Fruit fly (Drosophila melanogaster): Measurements from ENCODE around the gene Alg14.

The Alg14 gene

dm6 chrX:15511399-15511798 lies 39.4 kb downstream of the Alg14 start (continued):
- no peak for TF ChIP-seq Dll (GFP tag; IDR thresholded peaks at IDR 0.05; ENCODE audit: partially characterized antibody)
- TF ChIP-seq gro (GFP tag; optimal IDR thresholded peaks at IDR 0.05) = no peak
- no peak for TF ChIP-seq Asciz (GFP tag; optimal IDR thresholded peaks at IDR 0.05)
- no peak for TF ChIP-seq MESR4 (GFP tag; optimal IDR thresholded peaks at IDR 0.05)
- no peak for TF ChIP-seq Side (GFP tag; optimal IDR thresholded peaks at IDR 0.05)
- TF ChIP-seq scrt (GFP tag; optimal IDR thresholded peaks at IDR 0.05) = no peak
- no peak for TF ChIP-seq lmd (GFP tag; IDR thresholded peaks at IDR 0.05)
- TF ChIP-seq stc (GFP tag; IDR thresholded peaks at IDR 0.05) = no peak
- no peak for TF ChIP-seq CG10366 (GFP tag; IDR thresholded peaks at IDR 0.05)
- TF ChIP-seq CG1792 (GFP tag; optimal IDR thresholded peaks at IDR 0.05) = no peak
- peak; percentile 10 for TF ChIP-seq CG12155 (GFP tag; optimal IDR thresholded peaks at IDR 0.05)
- TF ChIP-seq CG13775 (GFP tag; optimal IDR thresholded peaks at IDR 0.05) = no peak
- TF ChIP-seq jigr1 (GFP tag; IDR thresholded peaks at IDR 0.05) = no peak
- no peak for TF ChIP-seq lbe (GFP tag; optimal IDR thresholded peaks at IDR 0.05)
- TF ChIP-seq Antp (GFP tag; optimal IDR thresholded peaks at IDR 0.05) = no peak
- TF ChIP-seq pita (GFP tag; optimal IDR thresholded peaks at IDR 0.05) = no peak
- TF ChIP-seq Sox102F (GFP tag; optimal IDR thresholded peaks at IDR 0.05) = peak; percentile 36
- TF ChIP-seq D19A (tag; optimal IDR thresholded peaks at IDR 0.05) = no peak
- no peak for TF ChIP-seq CG14050 (GFP tag; IDR thresholded peaks at IDR 0.05)
- TF ChIP-seq tin (GFP tag; optimal IDR thresholded peaks at IDR 0.05) = peak; percentile 14
- TF ChIP-seq CG13287 (GFP tag; IDR thresholded peaks at IDR 0.05; ENCODE audit: partially characterized antibody) = no peak
- no peak for TF ChIP-seq hkb (optimal IDR thresholded peaks at IDR 0.05)
- TF ChIP-seq hkb (GFP tag; IDR thresholded peaks at IDR 0.05) = peak; percentile 22; the same call in 1 of the 2 replicates
- TF ChIP-seq CG10654 (GFP tag; optimal IDR thresholded peaks at IDR 0.05) = no peak
- no peak for TF ChIP-seq gt (GFP tag; IDR thresholded peaks at IDR 0.05)
- TF ChIP-seq CG18764 (GFP tag; optimal IDR thresholded peaks at IDR 0.05) = no peak
- TF ChIP-seq tna (GFP tag; IDR thresholded peaks at IDR 0.05; ENCODE audit: partially characterized antibody) = no peak
- no peak for TF ChIP-seq abd-A (tag; optimal IDR thresholded peaks at IDR 0.05)
- TF ChIP-seq CG8924 (tag; optimal IDR thresholded peaks at IDR 0.05) = no peak
- no peak for TF ChIP-seq Doc2 (GFP tag; IDR thresholded peaks at IDR 0.05)
- TF ChIP-seq stwl (tag; optimal IDR thresholded peaks at IDR 0.05) = no peak
- no peak for TF ChIP-seq CG15479 (GFP tag; optimal IDR thresholded peaks at IDR 0.05)
- TF ChIP-seq CG30403 (GFP tag; optimal IDR thresholded peaks at IDR 0.05) = peak; percentile 31
- TF ChIP-seq D (optimal IDR thresholded peaks at IDR 0.05) = no peak
- TF ChIP-seq D (GFP tag; optimal IDR thresholded peaks at IDR 0.05) = no peak
- TF ChIP-seq onecut (GFP tag; IDR thresholded peaks at IDR 0.05) = no peak
- no peak for TF ChIP-seq oc (tag; optimal IDR thresholded peaks at IDR 0.05)
- no peak for TF ChIP-seq CG18011 (GFP tag; optimal IDR thresholded peaks at IDR 0.05)
- TF ChIP-seq CG6254 (GFP tag; optimal IDR thresholded peaks at IDR 0.05) = no peak
- no peak for TF ChIP-seq CG9876 (GFP tag; optimal IDR thresholded peaks at IDR 0.05)
- no peak for TF ChIP-seq Fer1 (GFP tag; optimal IDR thresholded peaks at IDR 0.05)
- no peak for TF ChIP-seq CG7745 (tag; optimal IDR thresholded peaks at IDR 0.05)
- TF ChIP-seq MTF-1 (GFP tag; optimal IDR thresholded peaks at IDR 0.05; ENCODE audit: borderline replicate concordance) = no peak
- peak; percentile 53 for TF ChIP-seq lilli (GFP tag; optimal IDR thresholded peaks at IDR 0.05)
- TF ChIP-seq Dad (GFP tag; optimal IDR thresholded peaks at IDR 0.05) = no peak
- TF ChIP-seq Xbp1 (GFP tag; optimal IDR thresholded peaks at IDR 0.05) = peak; percentile 30
- no peak for TF ChIP-seq gsb (GFP tag; IDR thresholded peaks at IDR 0.05)
- TF ChIP-seq CG17359 (tag; optimal IDR thresholded peaks at IDR 0.05) = peak; percentile 40
- TF ChIP-seq CG10431 (GFP tag; optimal IDR thresholded peaks at IDR 0.05) = no peak
- TF ChIP-seq Drgx (GFP tag; IDR thresholded peaks at IDR 0.05) = no peak
- no peak for TF ChIP-seq CG30020 (tag; optimal IDR thresholded peaks at IDR 0.05)
- no peak for TF ChIP-seq CG9797 (GFP tag; optimal IDR thresholded peaks at IDR 0.05)
